Fruit fly (Drosophila melanogaster) whole organism, embryonic: ENCODE measurements around the gene Cog2.

ENCODE experiments used
- B-H1 ChIP-seq: fragments of 200-800 bp; sonication (Bioruptor generic); IDR thresholded peaks from 3 replicates; pipeline ENCODE4 v1.3.6; 2022; ENCODE audit warnings: missing biosample characterization, missing genetic modification characterization
- Blimp-1 ChIP-seq: fragments of 200-800 bp; sonication (Bioruptor generic); optimal IDR thresholded peaks from 3 replicates; lab custom pipeline; 2018; ENCODE audit warnings: missing biosample characterization, missing genetic modification characterization, mild to moderate bottlenecking, moderate library complexity, missing genetic modification reagents
- CG1024 ChIP-seq: fragments of 200-800 bp; sonication (Bioruptor generic); IDR thresholded peaks from 2 replicates; pipeline ENCODE4 v1.3.6; 2022; ENCODE audit warnings: missing biosample characterization, missing genetic modification characterization
- CG10959 ChIP-seq: fragments of 200-800 bp; sonication (Bioruptor generic); IDR thresholded peaks from 2 replicates; pipeline ENCODE4 v1.3.6; 2022; ENCODE audit warnings: missing biosample characterization, missing genetic modification characterization
- CG12659 ChIP-seq: fragments of 200-800 bp; sonication (Bioruptor generic); optimal IDR thresholded peaks from 3 replicates; lab custom pipeline; 2017; ENCODE audit warnings: mild to moderate bottlenecking, missing biosample characterization, missing genetic modification reagents, missing genetic modification characterization
- CG13775 ChIP-seq: fragments of 200-800 bp; sonication (Bioruptor generic); optimal IDR thresholded peaks from 3 replicates; lab custom pipeline; 2017; ENCODE audit warnings: missing biosample characterization, mild to moderate bottlenecking, missing genetic modification characterization
- CG15011 ChIP-seq: fragments of 200-800 bp; sonication (Bioruptor generic); optimal IDR thresholded peaks from 3 replicates; lab custom pipeline; 2018; ENCODE audit warnings: missing biosample characterization, mild to moderate bottlenecking, missing genetic modification characterization
- CG16779 ChIP-seq: fragments of 200-800 bp; sonication (Bioruptor generic); IDR thresholded peaks from 2 replicates; pipeline ENCODE4 v1.3.6; 2022; ENCODE audit warnings: missing biosample characterization, missing genetic modification characterization
- CG18262 ChIP-seq: fragments of 200-800 bp; optimal IDR thresholded peaks from 3 replicates; lab custom pipeline; 2019; ENCODE audit warnings: missing biosample characterization, mild to moderate bottlenecking, missing genetic modification characterization, moderate library complexity
- CG2712 ChIP-seq: fragments of 200-800 bp; optimal IDR thresholded peaks from 3 replicates; lab custom pipeline; 2019; ENCODE audit warnings: missing biosample characterization, mild to moderate bottlenecking, missing genetic modification characterization, moderate library complexity
- CG32772 ChIP-seq: fragments of 200-800 bp; sonication (Bioruptor generic); IDR thresholded peaks from 2 replicates; pipeline ENCODE4 v1.3.6; 2022; ENCODE audit warnings: missing biosample characterization, missing genetic modification characterization
- CG5180 ChIP-seq: fragments of 200-800 bp; sonication (Bioruptor generic); optimal IDR thresholded peaks from 3 replicates; lab custom pipeline; 2017; ENCODE audit warnings: missing biosample characterization, missing genetic modification characterization, mild to moderate bottlenecking, moderate library complexity, missing genetic modification reagents
- CG6254 ChIP-seq: fragments of 200-800 bp; sonication (Bioruptor generic); optimal IDR thresholded peaks from 3 replicates; lab custom pipeline; 2017; ENCODE audit warnings: mild to moderate bottlenecking, missing biosample characterization, missing genetic modification reagents, missing genetic modification characterization
- CG7556 ChIP-seq: fragments of 200-800 bp; sonication (Bioruptor generic); optimal IDR thresholded peaks from 2 replicates; lab custom pipeline; 2017; ENCODE audit warnings: missing biosample characterization, mild to moderate bottlenecking, missing genetic modification characterization
- CG7745 ChIP-seq: fragments of 200-800 bp; sonication (Bioruptor generic); optimal IDR thresholded peaks from 2 replicates; lab custom pipeline; 2018; ENCODE audit warnings: missing biosample characterization, mild to moderate bottlenecking, missing genetic modification characterization, moderate library complexity
- CG8388 ChIP-seq: fragments of 200-800 bp; sonication (Bioruptor generic); optimal IDR thresholded peaks from 2 replicates; lab custom pipeline; 2019; ENCODE audit warnings: missing biosample characterization, mild to moderate bottlenecking, missing genetic modification characterization, moderate library complexity
- CG9437 ChIP-seq: fragments of 200-800 bp; sonication (Bioruptor generic); optimal IDR thresholded peaks from 2 replicates; lab custom pipeline; 2018; ENCODE audit warnings: missing biosample characterization, mild to moderate bottlenecking, missing genetic modification characterization
- Deaf1 ChIP-seq: fragments of 200-800 bp; optimal IDR thresholded peaks from 3 replicates; lab custom pipeline; 2019; ENCODE audit warnings: missing biosample characterization, mild to moderate bottlenecking, missing genetic modification characterization, moderate library complexity
- Dip3 ChIP-seq: fragments of 200-800 bp; sonication (Bioruptor generic); optimal IDR thresholded peaks from 3 replicates; lab custom pipeline; 2016; ENCODE audit warnings: missing biosample characterization, missing genetic modification characterization
- E2f2 ChIP-seq: fragments of 200-800 bp; sonication (Bioruptor generic); IDR thresholded peaks from 2 replicates; pipeline ENCODE4 v1.3.6; 2022; ENCODE audit warnings: missing biosample characterization, missing genetic modification characterization
- Eip74EF ChIP-seq, 2 experiments: fragments of 200-800 bp in 1 of 2; fragments of >200 bp in 1 of 2; sonication (Bioruptor generic) in 1 of 2; optimal IDR thresholded peaks; 2 replicates each; lab custom pipeline; 2017 to 2019; ENCODE audit warnings: missing biosample characterization in 2 of 2, missing genetic modification characterization in 2 of 2, mild to moderate bottlenecking in 1 of 2, moderate library complexity in 1 of 2
- Gug ChIP-seq: fragments of 200-800 bp; sonication (Bioruptor generic); IDR thresholded peaks from 4 replicates; pipeline ENCODE4 v1.3.6; 2022; ENCODE audit warnings: missing biosample characterization, missing genetic modification characterization
- Hr51 ChIP-seq, 2 experiments: fragments of 200-800 bp; sonication (Bioruptor generic); optimal IDR thresholded peaks; 2 replicates in 1 of 2; 3 replicates in 1 of 2; lab custom pipeline; 2016 to 2018; ENCODE audit warnings: missing biosample characterization in 2 of 2, missing genetic modification characterization in 2 of 2, mild to moderate bottlenecking in 1 of 2, moderate library complexity in 1 of 2
- Kr ChIP-seq: fragments of 200-800 bp; sonication (Bioruptor generic); optimal IDR thresholded peaks from 2 replicates; lab custom pipeline; 2017; ENCODE audit warnings: missing biosample characterization, mild to moderate bottlenecking, missing genetic modification characterization
- Optix ChIP-seq: fragments of 200-800 bp; sonication (Bioruptor generic); IDR thresholded peaks from 3 replicates; pipeline ENCODE4 v1.3.6; 2022; ENCODE audit warnings: missing biosample characterization, missing genetic modification characterization
- TFAM ChIP-seq: fragments of 200-800 bp; sonication (Bioruptor generic); optimal IDR thresholded peaks from 2 replicates; lab custom pipeline; 2017; ENCODE audit warnings: missing biosample characterization, missing genetic modification characterization, inconsistent platforms
- bigmax ChIP-seq: fragments of 200-800 bp; sonication (Bioruptor generic); optimal IDR thresholded peaks from 2 replicates; lab custom pipeline; 2018; ENCODE audit warnings: missing biosample characterization, mild to moderate bottlenecking, missing genetic modification characterization
- ci ChIP-seq: fragments of 200-800 bp; sonication (Bioruptor generic); IDR thresholded peaks from 3 replicates; pipeline ENCODE4 v1.3.6; 2022; ENCODE audit warnings: missing biosample characterization, missing genetic modification characterization
- croc ChIP-seq: fragments of 200-800 bp; sonication (Bioruptor generic); conservative IDR thresholded peaks from 3 replicates; pipeline ENCODE4 v1.3.6; 2022; ENCODE audit warnings: missing biosample characterization, missing genetic modification characterization
- dysf ChIP-seq: fragments of 200-800 bp; sonication (Bioruptor generic); IDR thresholded peaks from 3 replicates; pipeline ENCODE4 v1.3.6; 2022; ENCODE audit warnings: missing biosample characterization, missing genetic modification characterization
- gcm2 ChIP-seq: fragments of 200-800 bp; sonication (Bioruptor generic); optimal IDR thresholded peaks from 2 replicates; lab custom pipeline; 2016; ENCODE audit warnings: missing biosample characterization, missing genetic modification characterization
- grau ChIP-seq: fragments of 200-800 bp; optimal IDR thresholded peaks from 3 replicates; lab custom pipeline; 2019; ENCODE audit warnings: missing biosample characterization, mild to moderate bottlenecking, missing genetic modification characterization, moderate library complexity
- gsb ChIP-seq: fragments of 200-800 bp; sonication (Bioruptor generic); IDR thresholded peaks from 2 replicates; pipeline ENCODE4 v1.3.6; 2022; ENCODE audit warnings: missing biosample characterization, missing genetic modification characterization
- hth ChIP-seq: fragments of >200 bp; optimal IDR thresholded peaks from 2 replicates; lab custom pipeline; 2017; ENCODE audit warnings: inconsistent platforms
- inv ChIP-seq: fragments of 200-800 bp; sonication (Bioruptor generic); IDR thresholded peaks from 2 replicates; pipeline ENCODE4 v1.3.6; 2022; ENCODE audit warnings: missing biosample characterization, missing genetic modification characterization; ENCODE audit not compliant: partially characterized antibody
- ken ChIP-seq: fragments of 200-800 bp; sonication (Bioruptor generic); IDR thresholded peaks from 3 replicates; pipeline ENCODE4 v1.3.6; 2022; ENCODE audit warnings: missing biosample characterization, missing genetic modification characterization
- lilli ChIP-seq: fragments of 200-800 bp; sonication (Bioruptor generic); optimal IDR thresholded peaks from 3 replicates; lab custom pipeline; 2016; ENCODE audit warnings: missing biosample characterization, missing genetic modification characterization
- lmd ChIP-seq: fragments of 200-800 bp; sonication (Bioruptor generic); IDR thresholded peaks from 2 replicates; pipeline ENCODE4 v1.3.6; 2022; ENCODE audit warnings: missing biosample characterization, missing genetic modification characterization
- p53 ChIP-seq: fragments of 200-800 bp; sonication (Bioruptor generic); optimal IDR thresholded peaks from 2 replicates; lab custom pipeline; 2016; ENCODE audit warnings: missing biosample characterization, missing genetic modification characterization
- rib ChIP-seq: fragments of 200-800 bp; sonication (Bioruptor generic); IDR thresholded peaks from 2 replicates; pipeline ENCODE4 v1.3.6; 2022; ENCODE audit warnings: missing biosample characterization, missing genetic modification characterization
- sens ChIP-seq: fragments of 200-800 bp; sonication (Bioruptor generic); peaks from one replicate; lab custom pipeline; 2016; ENCODE audit warnings: missing biosample characterization, missing genetic modification characterization
- seq ChIP-seq: fragments of 200-800 bp; sonication (Bioruptor generic); IDR thresholded peaks from 2 replicates; pipeline ENCODE4 v1.3.6; 2022; ENCODE audit warnings: missing biosample characterization, missing genetic modification characterization
- slou ChIP-seq: fragments of 200-800 bp; sonication (Bioruptor generic); optimal IDR thresholded peaks from 3 replicates; lab custom pipeline; 2016; ENCODE audit warnings: missing biosample characterization, missing genetic modification characterization
- so ChIP-seq: fragments of 200-800 bp; sonication (Bioruptor generic); IDR thresholded peaks from 3 replicates; pipeline ENCODE4 v1.3.6; 2022; ENCODE audit warnings: missing biosample characterization, missing genetic modification characterization
- sob ChIP-seq: fragments of 200-800 bp; sonication (Bioruptor generic); IDR thresholded peaks from 2 replicates; pipeline ENCODE4 v1.3.6; 2022; ENCODE audit warnings: missing biosample characterization, missing genetic modification characterization
- stc ChIP-seq: fragments of 200-800 bp; sonication (Bioruptor generic); IDR thresholded peaks from 2 replicates; pipeline ENCODE4 v1.3.6; 2022; ENCODE audit warnings: missing biosample characterization, missing genetic modification characterization
- tap ChIP-seq: fragments of 200-800 bp; optimal IDR thresholded peaks from 3 replicates; lab custom pipeline; 2019; ENCODE audit warnings: missing biosample characterization, mild to moderate bottlenecking, missing genetic modification characterization, moderate library complexity
- tll ChIP-seq, 2 experiments: fragments of 200-800 bp in 1 of 2; fragments of >200 bp in 1 of 2; sonication (Bioruptor generic) in 1 of 2; optimal IDR thresholded peaks; 2 replicates each; lab custom pipeline; 2017 to 2019; ENCODE audit warnings: missing biosample characterization in 2 of 2, missing genetic modification characterization in 2 of 2, mild to moderate bottlenecking in 1 of 2, moderate library complexity in 1 of 2

The Cog2 gene

dm6 chr3R:15409772-15410688 is 48.6 kb upstream of the Cog2 start (continued):
- TF ChIP-seq CG7556 (GFP tag; lab: Kevin White, UChicago): peak; percentile 16
- peak; percentile 2 for TF ChIP-seq CG9437 (GFP tag; lab: Kevin White, UChicago)
- TF ChIP-seq CG7745: no peak
- no peak for TF ChIP-seq CG15011 (GFP tag; lab: Kevin White, UChicago)
- TF ChIP-seq croc (GFP tag; lab: Robert Waterston, UW): no peak
- no peak; the same call in 2 of the 3 replicates for TF ChIP-seq B-H1 (GFP tag; lab: Robert Waterston, UW)
- TF ChIP-seq hth (lab: Kevin White, UChicago): no peak
- TF ChIP-seq Dip3 (GFP tag; lab: Kevin White, UChicago): no peak
- TF ChIP-seq ci (GFP tag; lab: Robert Waterston, UW): 0 out of 3 replicates have a peak, but pooled peaks have one; percentile 46
- TF ChIP-seq tap (tag; lab: Kevin White, UChicago): no peak
- TF ChIP-seq gsb (GFP tag; lab: Robert Waterston, UW): no peak
- peak in 1 of 2 experiments; percentile 1 for TF ChIP-seq Hr51 (GFP tag; optimal IDR thresholded peaks at IDR 0.05; lab: Kevin White, UChicago)
- TF ChIP-seq dysf: 0 out of 3 replicates have a peak, but pooled peaks have one; percentile 12
- no peak for TF ChIP-seq seq
- no peak for TF ChIP-seq E2f2 (GFP tag; lab: Robert Waterston, UW)
- TF ChIP-seq Optix (GFP tag; lab: Robert Waterston, UW): peak; percentile 38; the same call in 1 of the 3 replicates
- peak; percentile 16 for TF ChIP-seq CG2712 (tag; lab: Kevin White, UChicago)
- TF ChIP-seq bigmax: no peak
- no peak for TF ChIP-seq p53 (GFP tag; lab: Kevin White, UChicago)
- TF ChIP-seq CG16779 (GFP tag; lab: Robert Waterston, UW): no peak
- no peak for TF ChIP-seq CG6254
- TF ChIP-seq Eip74EF (GFP tag; optimal IDR thresholded peaks at IDR 0.05; lab: Kevin White, UChicago): peak in 1 of 2 experiments; percentile 42
- no peak for TF ChIP-seq rib (GFP tag; lab: Robert Waterston, UW)
- no peak for TF ChIP-seq slou (GFP tag; lab: Kevin White, UChicago)
- TF ChIP-seq CG5180 (GFP tag; lab: Kevin White, UChicago): peak; percentile 13
- TF ChIP-seq lilli (GFP tag; lab: Kevin White, UChicago): no peak
- no peak for TF ChIP-seq TFAM (GFP tag; lab: Kevin White, UChicago)
- peak; percentile 65 for TF ChIP-seq grau (tag; lab: Kevin White, UChicago)
- TF ChIP-seq gcm2 (GFP tag; lab: Kevin White, UChicago): no peak
- peak; percentile 41; the same call in 1 of the 2 replicates for TF ChIP-seq sob (GFP tag; lab: Robert Waterston, UW)
- peak; percentile 36 for TF ChIP-seq Blimp-1 (GFP tag; lab: Kevin White, UChicago)
- TF ChIP-seq CG32772: no peak
- TF ChIP-seq ken: 0 out of 3 replicates have a peak, but pooled peaks have one; percentile 35
- peak; percentile 14 for TF ChIP-seq CG18262 (tag; lab: Kevin White, UChicago)
- no peak for TF ChIP-seq CG10959 (GFP tag; lab: Robert Waterston, UW)
- no peak for TF ChIP-seq inv
- TF ChIP-seq lmd (GFP tag; lab: Robert Waterston, UW): peak; percentile 19; the same call in 1 of the 2 replicates
- TF ChIP-seq CG12659: peak; percentile 6
- no peak for TF ChIP-seq Kr (GFP tag; lab: Kevin White, UChicago)
- no peak for TF ChIP-seq tll (GFP tag; optimal IDR thresholded peaks at IDR 0.05; lab: Kevin White, UChicago)
- TF ChIP-seq sens (GFP tag; lab: Kevin White, UChicago): peak; percentile 25
- peak; percentile 4; the same call in 1 of the 2 replicates for TF ChIP-seq CG1024 (GFP tag; lab: Robert Waterston, UW)
- peak; percentile 20 for TF ChIP-seq CG13775 (GFP tag; lab: Kevin White, UChicago)
- 0 out of 2 replicates have a peak, but pooled peaks have one; percentile 12 for TF ChIP-seq stc (GFP tag; lab: Robert Waterston, UW)
- no peak for TF ChIP-seq Deaf1 (tag; lab: Kevin White, UChicago)
- TF ChIP-seq CG8388 (GFP tag; lab: Kevin White, UChicago): peak; percentile 98
- 0 out of 4 replicates have a peak, but pooled peaks have one; percentile 3 for TF ChIP-seq Gug (GFP tag; lab: Robert Waterston, UW)
- TF ChIP-seq so: no peak
